Fruit fly (Drosophila melanogaster) whole organism, pupa: ENCODE data around the gene CG10026.
A peak's percentile ranks its signal among the peaks of the same experiment; 100 is the strongest.

Source experiments
- CG10348 ChIP-seq: fragments of 200-800 bp; sonication (Bioruptor generic); IDR thresholded peaks from 2 replicates; pipeline ENCODE4 v1.3.6; 2022; ENCODE audit warnings: missing biosample characterization, missing genetic modification characterization
- CG12605 ChIP-seq: fragments of 200-800 bp; sonication (Bioruptor generic); IDR thresholded peaks from 2 replicates; pipeline ENCODE4 v1.3.6; 2022; ENCODE audit warnings: missing biosample characterization, missing genetic modification characterization
- CG13204 ChIP-seq: fragments of 200-800 bp; sonication (Bioruptor generic); optimal IDR thresholded peaks from 2 replicates; lab custom pipeline; 2018; ENCODE audit warnings: missing biosample characterization, mild to moderate bottlenecking, missing genetic modification characterization, moderate library complexity
- CG14655 ChIP-seq: fragments of 200-800 bp; sonication (Bioruptor generic); optimal IDR thresholded peaks from 3 replicates; lab custom pipeline; 2017; ENCODE audit warnings: mild to moderate bottlenecking, missing biosample characterization, missing genetic modification reagents, missing genetic modification characterization
- CG15710 ChIP-seq: fragments of 200-800 bp; sonication (Bioruptor generic); optimal IDR thresholded peaks from 2 replicates; lab custom pipeline; 2018; ENCODE audit warnings: missing biosample characterization, mild to moderate bottlenecking, missing genetic modification characterization, moderate library complexity
- CG17806 ChIP-seq: fragments of 200-800 bp; sonication (Bioruptor generic); optimal IDR thresholded peaks from 2 replicates; lab custom pipeline; 2018; ENCODE audit warnings: missing biosample characterization, mild to moderate bottlenecking, missing genetic modification characterization, moderate library complexity
- CG32121 ChIP-seq: fragments of 200-800 bp; sonication (Bioruptor generic); IDR thresholded peaks from 2 replicates; pipeline ENCODE4 v1.3.6; 2022; ENCODE audit warnings: missing biosample characterization, missing genetic modification characterization
- CG34367 ChIP-seq: fragments of 200-800 bp; sonication (Bioruptor generic); optimal IDR thresholded peaks from 2 replicates; lab custom pipeline; 2018; ENCODE audit warnings: missing biosample characterization, mild to moderate bottlenecking, missing genetic modification characterization
- CG4496 ChIP-seq: fragments of 200-800 bp; sonication (Bioruptor generic); IDR thresholded peaks from 3 replicates; pipeline ENCODE4 v1.3.6; 2022; ENCODE audit warnings: missing biosample characterization, missing genetic modification characterization
- CG8159 ChIP-seq: fragments of 200-800 bp; sonication (Bioruptor generic); optimal IDR thresholded peaks from 3 replicates; lab custom pipeline; 2018; ENCODE audit warnings: missing biosample characterization, mild to moderate bottlenecking, missing genetic modification characterization, moderate library complexity
- CG8301 ChIP-seq: fragments of 200-800 bp; sonication (Bioruptor generic); optimal IDR thresholded peaks from 2 replicates; lab custom pipeline; 2018; ENCODE audit warnings: missing biosample characterization, mild to moderate bottlenecking, missing genetic modification characterization
- CG9948 ChIP-seq: fragments of 200-800 bp; sonication (Bioruptor generic); optimal IDR thresholded peaks from 2 replicates; lab custom pipeline; 2018; ENCODE audit warnings: missing biosample characterization, mild to moderate bottlenecking, missing genetic modification characterization, moderate library complexity
- D1 ChIP-seq: fragments of 200-800 bp; sonication (Bioruptor generic); optimal IDR thresholded peaks from 2 replicates; lab custom pipeline; 2018; ENCODE audit warnings: missing biosample characterization, mild to moderate bottlenecking, missing genetic modification characterization, moderate library complexity
- EcR ChIP-seq: fragments of 200-800 bp; sonication (Bioruptor generic); optimal IDR thresholded peaks from 3 replicates; lab custom pipeline; 2019; ENCODE audit warnings: missing biosample characterization, missing genetic modification characterization, mild to moderate bottlenecking, moderate library complexity, missing genetic modification reagents
- Ets98B ChIP-seq: fragments of 200-800 bp; sonication (Bioruptor generic); IDR thresholded peaks from 2 replicates; pipeline ENCODE4 v1.3.6; 2022; ENCODE audit warnings: missing biosample characterization, missing genetic modification characterization
- Pif1A ChIP-seq: fragments of 200-800 bp; sonication (Bioruptor generic); optimal IDR thresholded peaks from 3 replicates; lab custom pipeline; 2016; ENCODE audit warnings: missing biosample characterization, missing genetic modification characterization
- Pif1B ChIP-seq: fragments of 200-800 bp; sonication (Bioruptor generic); optimal IDR thresholded peaks from 3 replicates; lab custom pipeline; 2016; ENCODE audit warnings: missing biosample characterization, missing genetic modification characterization
- Snoo ChIP-seq: fragments of 200-800 bp; sonication (Bioruptor generic); optimal IDR thresholded peaks from 3 replicates; lab custom pipeline; 2017; ENCODE audit warnings: missing biosample characterization, mild to moderate bottlenecking, missing genetic modification characterization, inconsistent platforms
- fd96Ca ChIP-seq: fragments of 200-800 bp; sonication (Bioruptor generic); IDR thresholded peaks from 3 replicates; pipeline ENCODE4 v1.3.6; 2022; ENCODE audit warnings: missing biosample characterization, missing genetic modification characterization
- gl ChIP-seq: fragments of 200-800 bp; sonication (Bioruptor generic); optimal IDR thresholded peaks from 2 replicates; lab custom pipeline; 2018; ENCODE audit warnings: missing biosample characterization, mild to moderate bottlenecking, missing genetic modification characterization
- rn ChIP-seq: fragments of 200-800 bp; sonication (Bioruptor generic); IDR thresholded peaks from 2 replicates; pipeline ENCODE4 v1.3.6; 2022; ENCODE audit warnings: missing biosample characterization, missing genetic modification characterization

CG10026 gene

DNA sequence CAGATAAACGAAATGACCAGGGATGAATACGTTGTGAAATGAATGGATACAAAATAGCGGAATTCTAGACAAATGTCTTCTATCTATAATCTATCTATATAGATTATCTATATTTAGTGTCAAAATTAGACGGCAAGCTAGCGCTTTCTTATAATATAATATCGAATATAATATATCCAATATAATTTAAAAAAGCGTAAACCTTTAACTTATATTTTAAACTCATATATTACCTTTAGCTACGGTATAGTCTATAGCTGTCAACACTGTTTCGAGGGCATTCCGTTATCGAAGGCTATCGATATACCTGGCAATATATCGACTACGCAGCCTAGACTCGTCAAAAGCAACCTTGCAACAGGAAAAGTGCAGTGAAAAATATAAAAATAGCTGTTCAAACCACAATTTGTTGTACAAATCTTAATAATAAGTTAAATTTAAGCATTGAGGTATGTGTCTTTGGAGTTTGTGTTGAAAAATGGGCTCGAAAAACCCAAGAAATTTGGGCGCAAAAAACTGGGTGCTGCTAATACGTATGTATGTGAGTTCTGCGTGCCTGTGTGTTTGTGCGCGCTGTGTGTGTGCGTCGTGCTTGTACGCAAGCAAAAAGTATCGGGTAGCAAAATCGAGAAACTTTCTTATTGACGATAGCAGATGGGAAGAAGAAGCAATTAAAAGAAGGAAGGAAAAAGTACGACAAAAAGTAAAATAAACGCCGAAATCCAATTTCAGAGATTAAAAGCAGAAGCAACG is 39.1 kb downstream of the CG10026 start, which contains the start of the genes swm and Ctu2:
Gene swm, plus strand, starts transcription at position 318 of the 753 bp plus-strand sequence.
Gene Ctu2, minus strand, starts transcription at position 320 of the 753 bp plus-strand sequence.
- TF ChIP-seq Snoo (tag; lab: Kevin White, UChicago) (no peak), CG12605 (no peak), CG32121 (GFP tag; lab: Robert Waterston, UW) (peak; percentile 56; the same call in 1 of the 2 replicates), CG13204 (GFP tag; lab: Kevin White, UChicago) (no peak), CG10348 (GFP tag; lab: Robert Waterston, UW) (no peak), Ets98B (GFP tag; lab: Robert Waterston, UW) (no peak; the same call in 1 of the 2 replicates), CG14655 (GFP tag; lab: Kevin White, UChicago) (no peak), gl (tag; lab: Kevin White, UChicago) (no peak), CG9948 (peak; percentile 43), CG34367 (tag; lab: Kevin White, UChicago) (no peak), EcR (peak; percentile 19), CG15710 (peak; percentile 70), CG4496 (GFP tag; lab: Robert Waterston, UW) (no peak), D1 (tag; lab: Kevin White, UChicago) (no peak), CG8301 (tag; lab: Kevin White, UChicago) (no peak), fd96Ca (GFP tag; lab: Robert Waterston, UW) (no peak), Pif1B (GFP tag; lab: Kevin White, UChicago) (no peak), Pif1A (GFP tag; lab: Kevin White, UChicago) (no peak), rn (GFP tag; lab: Robert Waterston, UW) (no peak), CG8159 (tag; lab: Kevin White, UChicago) (no peak), CG17806 (no peak)

- no peak for TF ChIP-seq CG17806
- no peak for TF ChIP-seq CG32121 (GFP tag; lab: Robert Waterston, UW)
- TF ChIP-seq CG34367 (tag; lab: Kevin White, UChicago), result no peak
- no peak for TF ChIP-seq CG9948
- no peak for TF ChIP-seq CG10348 (GFP tag; lab: Robert Waterston, UW)
- no peak for TF ChIP-seq CG8159 (tag; lab: Kevin White, UChicago)
- no peak for TF ChIP-seq CG4496 (GFP tag; lab: Robert Waterston, UW)
- no peak for TF ChIP-seq EcR
- no peak for TF ChIP-seq CG12605
- TF ChIP-seq Ets98B (GFP tag; lab: Robert Waterston, UW), result no peak
Observed at dm6 chr2L:19497983-19498382, 43.9 kb downstream of the CG10026 start, which contains the start of gene Top3alpha. Gene Top3alpha (plus strand): TSS chr2L:19498168.

dm6 chr2L:19506323-19506722 is 52.3 kb downstream of the CG10026 start:
- TF ChIP-seq CG9948 (no peak), gl (tag; lab: Kevin White, UChicago) (no peak), CG32121 (GFP tag; lab: Robert Waterston, UW) (no peak), CG17806 (no peak), CG34367 (tag; lab: Kevin White, UChicago) (no peak), CG13204 (GFP tag; lab: Kevin White, UChicago) (no peak), Pif1B (GFP tag; lab: Kevin White, UChicago) (no peak), CG12605 (no peak), D1 (tag; lab: Kevin White, UChicago) (no peak), CG4496 (GFP tag; lab: Robert Waterston, UW) (no peak), CG10348 (GFP tag; lab: Robert Waterston, UW) (no peak), EcR (no peak), fd96Ca (GFP tag; lab: Robert Waterston, UW) (no peak), Snoo (tag; lab: Kevin White, UChicago) (no peak), CG15710 (no peak), CG8159 (tag; lab: Kevin White, UChicago) (no peak), Ets98B (GFP tag; lab: Robert Waterston, UW) (no peak)
